Worm (Caenorhabditis elegans): Measurements from ENCODE around the gene Y9C9A.8.
A peak's percentile ranks its signal among the peaks of the same experiment; 100 is the strongest.

Gene Y9C9A.8

DNA sequence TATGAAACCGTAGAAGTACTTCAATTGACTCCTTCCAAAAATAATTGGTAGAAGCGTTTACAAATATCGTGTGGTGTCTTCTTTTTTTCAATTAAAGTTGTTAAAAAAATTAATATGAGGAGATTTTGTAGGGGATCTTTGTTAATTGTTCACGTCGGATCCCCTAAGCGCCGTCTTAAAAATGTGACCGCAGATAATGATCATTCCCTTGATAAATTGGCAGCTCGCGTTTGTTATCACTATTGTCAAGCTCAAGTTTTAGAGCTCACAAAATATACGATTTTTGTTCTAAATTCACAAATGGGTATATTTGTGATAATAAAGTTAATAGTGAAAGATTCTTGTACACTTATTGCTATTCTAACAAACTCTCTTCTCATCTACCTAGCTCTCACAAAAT is 21.1 kb upstream of the Y9C9A.8 start, which contains the start of gene str-159:
Gene str-159 (plus strand): TSS at position 301 of the 400 bp plus-strand sequence.
- TF ChIP-seq nhr-237 (tag; optimal IDR thresholded peaks at IDR 0.05) (no peak), nhr-129 (tag; optimal IDR thresholded peaks at IDR 0.05) (no peak), aly-2 (tag; optimal IDR thresholded peaks at IDR 0.05) (no peak), lin-13 (GFP tag; optimal IDR thresholded peaks at IDR 0.05) (no peak), sem-4 (tag; optimal IDR thresholded peaks at IDR 0.05) (no peak), elt-3 (tag; optimal IDR thresholded peaks at IDR 0.05) (no peak), ZK546.5 (tag; optimal IDR thresholded peaks at IDR 0.05) (no peak), skn-1 (tag; optimal IDR thresholded peaks at IDR 0.05) (no peak), nhr-23 (tag; optimal IDR thresholded peaks at IDR 0.05) (no peak), fos-1 (tag; optimal IDR thresholded peaks at IDR 0.05) (no peak), dmd-4 (tag; optimal IDR thresholded peaks at IDR 0.05) (no peak), crh-2 (tag; optimal IDR thresholded peaks at IDR 0.05) (no peak), peb-1 (tag; optimal IDR thresholded peaks at IDR 0.05) (no peak), blmp-1 (tag; optimal IDR thresholded peaks at IDR 0.05; ENCODE audit: insufficient read depth) (no peak), snpc-4 (tag; optimal IDR thresholded peaks at IDR 0.05) (no peak), lin-11 (tag; optimal IDR thresholded peaks at IDR 0.05) (no peak), lsy-2 (tag; optimal IDR thresholded peaks at IDR 0.05) (no peak)

DNA sequence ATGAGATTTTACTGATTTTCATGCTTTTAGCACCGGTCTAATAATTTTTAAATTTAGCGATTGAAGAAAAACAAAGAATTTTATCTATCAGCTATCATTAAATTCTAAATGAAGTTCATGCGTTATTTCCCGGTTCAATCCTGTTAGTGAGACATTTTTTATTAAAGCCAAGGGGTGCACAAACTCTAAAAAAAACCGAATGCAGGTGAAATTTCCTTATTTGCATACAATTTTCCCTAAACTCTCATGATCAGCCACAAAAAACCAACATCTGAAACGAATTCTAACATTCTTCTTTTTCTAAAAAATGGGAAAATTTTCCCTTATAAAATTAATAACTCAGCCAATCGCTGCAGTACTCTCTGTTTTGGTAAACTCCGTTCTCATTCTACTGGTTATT is 17.1 kb upstream of the Y9C9A.8 start, which contains the start of gene str-156:
Gene str-156 (plus strand): TSS at position 301 of the 400 bp plus-strand sequence.
- no peak for TF ChIP-seq lin-11 (tag; optimal IDR thresholded peaks at IDR 0.05)
- no peak for TF ChIP-seq zag-1 (tag; optimal IDR thresholded peaks at IDR 0.05)
- TF ChIP-seq sma-3 (GFP tag; optimal IDR thresholded peaks at IDR 0.05), result no peak
- no peak for TF ChIP-seq unc-39 (tag; optimal IDR thresholded peaks at IDR 0.05)
- no peak for TF ChIP-seq ztf-4 (tag; optimal IDR thresholded peaks at IDR 0.05)
- no peak for TF ChIP-seq aly-2 (tag; optimal IDR thresholded peaks at IDR 0.05)
- TF ChIP-seq gmeb-1 (tag; optimal IDR thresholded peaks at IDR 0.05), result no peak
- no peak for TF ChIP-seq alr-1 (tag; optimal IDR thresholded peaks at IDR 0.05)
- no peak for TF ChIP-seq skn-1 (tag; optimal IDR thresholded peaks at IDR 0.05)
- no peak for TF ChIP-seq fos-1 (tag; optimal IDR thresholded peaks at IDR 0.05)
- TF ChIP-seq ama-1 (optimal IDR thresholded peaks at IDR 0.05), result no peak
- TF ChIP-seq nhr-77 (tag; optimal IDR thresholded peaks at IDR 0.05), result no peak

DNA sequence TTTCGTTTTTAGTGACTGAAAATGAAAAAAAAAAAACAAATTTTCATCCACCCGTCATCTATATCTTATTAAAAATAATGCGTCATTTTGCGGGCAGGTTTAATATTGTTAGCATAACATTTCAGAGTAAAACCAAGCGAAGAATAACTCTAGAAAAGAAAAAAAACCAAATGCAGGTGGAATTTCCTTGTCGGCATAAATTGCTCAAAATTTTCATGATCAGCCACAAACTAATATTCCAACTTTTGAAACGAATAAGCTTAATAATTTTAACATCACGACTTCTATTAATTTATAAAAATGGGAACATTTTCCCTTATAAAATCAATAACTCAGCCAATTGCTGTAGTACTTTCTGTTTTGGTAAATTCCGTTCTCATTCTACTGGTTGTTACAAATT is 14.5 kb upstream of the Y9C9A.8 start, which contains the start of gene str-155:
Gene str-155 (plus strand): TSS at position 301 of the 400 bp plus-strand sequence.
- TF ChIP-seq unc-62 (GFP tag; optimal IDR thresholded peaks at IDR 0.05) (no peak), F13H6.1 (tag; optimal IDR thresholded peaks at IDR 0.05) (no peak), mbf-1 (tag; optimal IDR thresholded peaks at IDR 0.05) (no peak), zag-1 (tag; optimal IDR thresholded peaks at IDR 0.05) (no peak), nhr-237 (tag; optimal IDR thresholded peaks at IDR 0.05) (no peak), snpc-4 (tag; optimal IDR thresholded peaks at IDR 0.05) (no peak), dmd-4 (tag; optimal IDR thresholded peaks at IDR 0.05) (no peak), peb-1 (tag; optimal IDR thresholded peaks at IDR 0.05) (no peak), nhr-129 (tag; optimal IDR thresholded peaks at IDR 0.05) (no peak), unc-55 (GFP tag; optimal IDR thresholded peaks at IDR 0.05) (no peak), skn-1 (tag; optimal IDR thresholded peaks at IDR 0.05) (no peak), unc-39 (tag; optimal IDR thresholded peaks at IDR 0.05) (no peak)

DNA sequence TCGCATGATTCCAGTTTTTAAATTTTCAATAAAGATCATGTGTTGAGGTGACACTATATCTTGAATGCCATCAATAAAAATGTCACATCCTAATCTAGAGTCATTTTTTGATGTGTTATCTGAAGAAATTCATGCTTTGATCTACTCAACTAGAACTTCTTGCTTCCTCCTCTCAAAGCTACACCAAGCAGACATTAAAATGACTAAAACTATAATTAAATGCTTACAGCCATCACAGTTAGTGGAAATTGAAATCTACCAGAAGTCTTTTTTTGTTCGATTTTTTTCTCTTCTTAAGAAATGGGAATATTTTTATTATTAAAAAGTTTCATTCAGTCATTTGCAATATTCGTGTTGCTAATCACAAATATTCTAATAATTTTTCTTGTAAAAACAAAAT is 12.4 kb upstream of the Y9C9A.8 start, which contains the start of gene str-158:
Gene str-158 (plus strand): TSS at position 301 of the 400 bp plus-strand sequence.
- TF ChIP-seq F13H6.1 (tag; optimal IDR thresholded peaks at IDR 0.05) (no peak), sem-4 (tag; optimal IDR thresholded peaks at IDR 0.05) (no peak), fos-1 (tag; optimal IDR thresholded peaks at IDR 0.05) (no peak), peb-1 (tag; optimal IDR thresholded peaks at IDR 0.05) (no peak), nhr-23 (tag; optimal IDR thresholded peaks at IDR 0.05) (no peak), unc-55 (GFP tag; optimal IDR thresholded peaks at IDR 0.05) (no peak), ZK546.5 (tag; optimal IDR thresholded peaks at IDR 0.05) (no peak), ztf-4 (tag; optimal IDR thresholded peaks at IDR 0.05) (no peak), mdl-1 (tag; optimal IDR thresholded peaks at IDR 0.05) (no peak), zag-1 (tag; optimal IDR thresholded peaks at IDR 0.05) (no peak), sma-9 (GFP tag; optimal IDR thresholded peaks at IDR 0.05) (no peak), sma-9 (tag; optimal IDR thresholded peaks at IDR 0.05) (no peak), lin-11 (tag; optimal IDR thresholded peaks at IDR 0.05) (no peak)

DNA sequence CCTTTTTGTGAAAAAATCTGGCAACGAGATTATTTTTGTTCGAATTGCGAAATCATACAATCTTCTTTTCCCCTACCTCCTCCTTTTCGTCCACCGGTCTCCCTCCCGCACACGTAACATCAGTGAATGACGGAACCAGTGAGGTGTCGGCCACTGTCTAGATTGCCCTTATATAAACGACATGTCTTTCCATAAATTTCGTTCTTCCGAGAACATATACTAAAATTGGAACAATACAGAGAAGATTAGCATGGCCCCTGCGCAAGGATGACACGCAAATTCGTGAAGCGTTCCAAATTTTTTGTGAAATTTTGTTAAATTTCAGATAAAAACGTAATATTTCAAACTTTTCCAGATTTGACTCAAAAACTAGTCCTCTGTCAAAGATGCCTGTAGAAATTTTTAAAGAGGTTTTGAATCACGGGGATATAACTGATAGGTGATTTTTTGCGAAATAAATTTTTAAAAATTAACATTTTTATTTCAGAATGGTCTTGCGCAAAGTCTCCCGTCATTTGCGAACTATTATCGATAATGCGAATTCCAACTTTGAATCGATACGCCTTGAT is 693 bp downstream of the Y9C9A.8 start:
- TF ChIP-seq blmp-1 (tag; optimal IDR thresholded peaks at IDR 0.05; ENCODE audit: insufficient read depth) (no peak), nhr-21 (tag; optimal IDR thresholded peaks at IDR 0.05) (peak; percentile 24), unc-55 (GFP tag; optimal IDR thresholded peaks at IDR 0.05) (no peak), crh-2 (tag; optimal IDR thresholded peaks at IDR 0.05) (peak; percentile 19), gmeb-1 (tag; optimal IDR thresholded peaks at IDR 0.05) (peak; percentile 39), snpc-4 (tag; optimal IDR thresholded peaks at IDR 0.05) (peak; percentile 92), egl-27 (tag; optimal IDR thresholded peaks at IDR 0.05) (no peak), sma-3 (GFP tag; optimal IDR thresholded peaks at IDR 0.05) (peak; percentile 67), sma-9 (GFP tag; optimal IDR thresholded peaks at IDR 0.05) (peak; percentile 8), sma-9 (tag; optimal IDR thresholded peaks at IDR 0.05) (no peak)

Measured in whole organism, L2 larva.